Fruit fly (Drosophila melanogaster) whole organism, embryonic: ENCODE results near the gene CG18661.

Source experiments
- Ada2b ChIP-seq: fragments of 200-800 bp; sonication (Bioruptor generic); IDR thresholded peaks from 2 replicates; pipeline ENCODE4 v1.3.6; 2022; ENCODE audit warnings: missing biosample characterization, missing genetic modification characterization
- B-H1 ChIP-seq: fragments of 200-800 bp; sonication (Bioruptor generic); IDR thresholded peaks from 3 replicates; pipeline ENCODE4 v1.3.6; 2022; ENCODE audit warnings: missing biosample characterization, missing genetic modification characterization
- CG13123 ChIP-seq: fragments of 200-800 bp; sonication (Bioruptor generic); optimal IDR thresholded peaks from 2 replicates; lab custom pipeline; 2016; ENCODE audit warnings: missing biosample characterization, missing genetic modification characterization
- CG13894 ChIP-seq: fragments of 200-800 bp; sonication (Bioruptor generic); optimal IDR thresholded peaks from 3 replicates; lab custom pipeline; 2018; ENCODE audit warnings: missing biosample characterization, mild to moderate bottlenecking, missing genetic modification characterization, moderate library complexity
- CG14014 ChIP-seq: fragments of 200-800 bp; sonication (Bioruptor generic); IDR thresholded peaks from 2 replicates; pipeline ENCODE4 v1.3.6; 2022; ENCODE audit warnings: missing biosample characterization, missing genetic modification characterization
- CG17328 ChIP-seq: fragments of 200-800 bp; sonication (Bioruptor generic); IDR thresholded peaks from 2 replicates; pipeline ENCODE4 v1.3.6; 2022; ENCODE audit warnings: missing biosample characterization, missing genetic modification characterization
- CG18599 ChIP-seq: fragments of 200-800 bp; sonication (Bioruptor generic); optimal IDR thresholded peaks from 3 replicates; lab custom pipeline; 2017; ENCODE audit warnings: missing biosample characterization, missing genetic modification characterization, mild to moderate bottlenecking, moderate library complexity, missing genetic modification reagents
- CG2129 ChIP-seq: fragments of 200-800 bp; sonication (Bioruptor generic); IDR thresholded peaks from 2 replicates; pipeline ENCODE4 v1.3.6; 2022; ENCODE audit warnings: missing biosample characterization, missing genetic modification characterization; ENCODE audit not compliant: partially characterized antibody
- CG2199 ChIP-seq: fragments of 200-800 bp; sonication (Bioruptor generic); IDR thresholded peaks from 3 replicates; pipeline ENCODE4 v1.3.6; 2022; ENCODE audit warnings: missing biosample characterization, missing genetic modification characterization
- CG32532 ChIP-seq: fragments of 200-800 bp; sonication (Bioruptor generic); IDR thresholded peaks from 2 replicates; pipeline ENCODE4 v1.3.6; 2022; ENCODE audit warnings: missing biosample characterization, missing genetic modification characterization
- CG34376 ChIP-seq: fragments of 200-800 bp; sonication (Bioruptor generic); optimal IDR thresholded peaks from 2 replicates; lab custom pipeline; 2018; ENCODE audit warnings: missing biosample characterization, mild to moderate bottlenecking, missing genetic modification characterization
- CG3726 ChIP-seq: fragments of 200-800 bp; sonication (Bioruptor generic); IDR thresholded peaks from 3 replicates; pipeline ENCODE4, ENCODE4 v1.3.6; 2022; ENCODE audit warnings: missing biosample characterization, missing genetic modification characterization
- CG4617 ChIP-seq: fragments of 200-800 bp; sonication (Bioruptor generic); optimal IDR thresholded peaks from 3 replicates; lab custom pipeline; 2016; ENCODE audit warnings: missing biosample characterization, missing genetic modification characterization, borderline replicate concordance
- CG7987 ChIP-seq: fragments of 200-800 bp; sonication (Bioruptor generic); optimal IDR thresholded peaks from 2 replicates; lab custom pipeline; 2018; ENCODE audit warnings: missing biosample characterization, mild to moderate bottlenecking, missing genetic modification characterization, moderate library complexity
- CG8281 ChIP-seq: fragments of 200-800 bp; sonication (Bioruptor generic); optimal IDR thresholded peaks from 2 replicates; lab custom pipeline; 2018; ENCODE audit warnings: missing biosample characterization, mild to moderate bottlenecking, missing genetic modification characterization, moderate library complexity
- CG8944 ChIP-seq: fragments of 200-800 bp; sonication (Bioruptor generic); optimal IDR thresholded peaks from 3 replicates; lab custom pipeline; 2016; ENCODE audit warnings: missing biosample characterization, missing genetic modification characterization
- CG9727 ChIP-seq: fragments of 200-800 bp; sonication (Bioruptor generic); optimal IDR thresholded peaks from 3 replicates; lab custom pipeline; 2017; ENCODE audit warnings: missing biosample characterization, mild to moderate bottlenecking, missing genetic modification characterization
- CG9876 ChIP-seq: fragments of 200-800 bp; sonication (Bioruptor generic); optimal IDR thresholded peaks from 2 replicates; lab custom pipeline; 2016; ENCODE audit warnings: missing biosample characterization, missing genetic modification characterization
- CG9932 ChIP-seq: fragments of 200-800 bp; sonication (Bioruptor generic); IDR thresholded peaks from 2 replicates; pipeline ENCODE4 v1.3.6; 2022; ENCODE audit warnings: missing biosample characterization, missing genetic modification characterization
- CTCF ChIP-seq: fragments of 200-800 bp; sonication (Bioruptor generic); optimal IDR thresholded peaks from 2 replicates; lab custom pipeline; 2017; ENCODE audit warnings: missing biosample characterization, mild to moderate bottlenecking, missing genetic modification characterization, moderate library complexity
- D ChIP-seq, 2 experiments: fragments of 200-800 bp in 1 of 2; fragments of >200 bp in 1 of 2; sonication (Bioruptor generic) in 1 of 2; optimal IDR thresholded peaks; 2 replicates in 1 of 2; 3 replicates in 1 of 2; lab custom pipeline; 2017; ENCODE audit warnings: mild to moderate bottlenecking in 1 of 2, missing biosample characterization in 1 of 2, missing genetic modification characterization in 1 of 2, missing genetic modification reagents in 1 of 2
- Dek ChIP-seq: fragments of 200-800 bp; sonication (Bioruptor generic); optimal IDR thresholded peaks from 3 replicates; lab custom pipeline; 2019; ENCODE audit warnings: missing biosample characterization, mild to moderate bottlenecking, missing genetic modification characterization, moderate library complexity
- Doc2 ChIP-seq: fragments of 200-800 bp; sonication (Bioruptor generic); IDR thresholded peaks from 2 replicates; pipeline ENCODE4 v1.3.6; 2022; ENCODE audit warnings: missing biosample characterization, missing genetic modification characterization
- E2f1 ChIP-seq: fragments of 200-800 bp; sonication (Bioruptor generic); IDR thresholded peaks from 2 replicates; pipeline ENCODE4 v1.3.6; 2022; ENCODE audit warnings: missing biosample characterization, missing genetic modification characterization
- H2.0 ChIP-seq: fragments of 200-800 bp; sonication (Bioruptor generic); IDR thresholded peaks from 2 replicates; pipeline ENCODE4 v1.3.6; 2022; ENCODE audit warnings: missing biosample characterization, missing genetic modification characterization
- Hey ChIP-seq: fragments of 200-800 bp; sonication (Bioruptor generic); optimal IDR thresholded peaks from 3 replicates; lab custom pipeline; 2018; ENCODE audit warnings: missing biosample characterization, mild to moderate bottlenecking, missing genetic modification characterization
- Hr39 ChIP-seq: fragments of >200 bp; optimal IDR thresholded peaks from 2 replicates; lab custom pipeline; 2017
- Hr51 ChIP-seq, 2 experiments: fragments of 200-800 bp; sonication (Bioruptor generic); optimal IDR thresholded peaks; 2 replicates in 1 of 2; 3 replicates in 1 of 2; lab custom pipeline; 2016 to 2018; ENCODE audit warnings: missing biosample characterization in 2 of 2, missing genetic modification characterization in 2 of 2, mild to moderate bottlenecking in 1 of 2, moderate library complexity in 1 of 2
- Neu2 ChIP-seq: fragments of 200-800 bp; sonication (Bioruptor generic); optimal IDR thresholded peaks from 3 replicates; lab custom pipeline; 2016; ENCODE audit warnings: missing biosample characterization, missing genetic modification characterization, borderline replicate concordance
- Poxn ChIP-seq: fragments of 200-800 bp; sonication (Bioruptor generic); IDR thresholded peaks from 2 replicates; pipeline ENCODE4 v1.3.6; 2022; ENCODE audit warnings: missing biosample characterization, missing genetic modification characterization
- Side ChIP-seq: fragments of 200-800 bp; sonication (Bioruptor generic); optimal IDR thresholded peaks from 2 replicates; lab custom pipeline; 2016; ENCODE audit warnings: missing biosample characterization, missing genetic modification characterization
- Sox100B ChIP-seq: fragments of 200-800 bp; sonication (Bioruptor generic); optimal IDR thresholded peaks from 3 replicates; lab custom pipeline; 2018; ENCODE audit warnings: missing biosample characterization, mild to moderate bottlenecking, missing genetic modification characterization
- az2 ChIP-seq: fragments of 200-800 bp; sonication (Bioruptor generic); optimal IDR thresholded peaks from 3 replicates; lab custom pipeline; 2016; ENCODE audit warnings: missing biosample characterization, missing genetic modification characterization
- cg ChIP-seq: fragments of 200-800 bp; sonication (Bioruptor generic); optimal IDR thresholded peaks from 3 replicates; lab custom pipeline; 2019; ENCODE audit warnings: missing biosample characterization, mild to moderate bottlenecking, missing genetic modification characterization, moderate library complexity
- ci ChIP-seq: fragments of 200-800 bp; sonication (Bioruptor generic); IDR thresholded peaks from 3 replicates; pipeline ENCODE4 v1.3.6; 2022; ENCODE audit warnings: missing biosample characterization, missing genetic modification characterization
- corto ChIP-seq: fragments of 200-800 bp; sonication (Bioruptor generic); optimal IDR thresholded peaks from 2 replicates; lab custom pipeline; 2016; ENCODE audit warnings: missing biosample characterization, mild to moderate bottlenecking, missing genetic modification characterization, moderate library complexity
- her ChIP-seq: fragments of 200-800 bp; sonication (Bioruptor generic); optimal IDR thresholded peaks from 2 replicates; lab custom pipeline; 2016; ENCODE audit warnings: missing biosample characterization, missing genetic modification characterization
- hth ChIP-seq: fragments of >200 bp; optimal IDR thresholded peaks from 2 replicates; lab custom pipeline; 2017; ENCODE audit warnings: inconsistent platforms
- kni ChIP-seq: fragments of 200-800 bp; sonication (Bioruptor generic); optimal IDR thresholded peaks from 3 replicates; lab custom pipeline; 2017; ENCODE audit warnings: mild to moderate bottlenecking, missing biosample characterization, missing genetic modification reagents, missing genetic modification characterization
- maf-S ChIP-seq: fragments of 200-800 bp; sonication (Bioruptor generic); optimal IDR thresholded peaks from 2 replicates; lab custom pipeline; 2016; ENCODE audit warnings: missing biosample characterization, missing genetic modification characterization
- nau ChIP-seq: fragments of 200-800 bp; sonication (Bioruptor generic); optimal IDR thresholded peaks from 3 replicates; lab custom pipeline; 2017; ENCODE audit warnings: missing biosample characterization, mild to moderate bottlenecking, missing genetic modification characterization, missing genetic modification reagents
- nom ChIP-seq: fragments of 200-800 bp; sonication (Bioruptor generic); optimal IDR thresholded peaks from 2 replicates; lab custom pipeline; 2017; ENCODE audit warnings: missing biosample characterization, missing genetic modification characterization, mild to moderate bottlenecking, moderate library complexity, missing genetic modification reagents
- oc ChIP-seq: fragments of 200-800 bp; sonication (Bioruptor generic); optimal IDR thresholded peaks from 2 replicates; lab custom pipeline; 2018; ENCODE audit warnings: missing biosample characterization, mild to moderate bottlenecking, missing genetic modification characterization, moderate library complexity
- pan ChIP-seq, 4 experiments: fragments of >200 bp in 3 of 4; fragments of 200-800 bp in 1 of 4; sonication (Bioruptor generic) in 1 of 4; optimal IDR thresholded peaks in 3 of 4; IDR thresholded peaks in 1 of 4; 2 replicates each; pipeline versions ENCODE4 v1.3.6 to Lab custom; 2017 to 2022; ENCODE audit warnings: missing biosample characterization in 2 of 4, missing genetic modification characterization in 2 of 4, mixed read lengths in 1 of 4
- psq ChIP-seq: fragments of 200-800 bp; sonication (Bioruptor generic); optimal IDR thresholded peaks from 2 replicates; lab custom pipeline; 2017; ENCODE audit warnings: missing biosample characterization, missing genetic modification characterization
- pum ChIP-seq: fragments of 200-800 bp; sonication (Bioruptor generic); optimal IDR thresholded peaks from 2 replicates; lab custom pipeline; 2016; ENCODE audit warnings: missing biosample characterization, missing genetic modification characterization
- slp2 ChIP-seq: fragments of 200-800 bp; sonication (Bioruptor generic); optimal IDR thresholded peaks from 2 replicates; lab custom pipeline; 2016; ENCODE audit warnings: missing biosample characterization, missing genetic modification characterization
- sug ChIP-seq: fragments of 200-800 bp; optimal IDR thresholded peaks from 2 replicates; lab custom pipeline; 2019; ENCODE audit warnings: missing biosample characterization, mild to moderate bottlenecking, missing genetic modification characterization, moderate library complexity
- tna ChIP-seq: fragments of 200-800 bp; sonication (Bioruptor generic); IDR thresholded peaks from 2 replicates; pipeline ENCODE4 v1.3.6; 2022; ENCODE audit warnings: missing biosample characterization, missing genetic modification characterization; ENCODE audit not compliant: partially characterized antibody
- ttk ChIP-seq: fragments of 200-800 bp; sonication (Bioruptor generic); IDR thresholded peaks from 2 replicates; pipeline ENCODE4 v2.1.2; 2022; ENCODE audit warnings: missing biosample characterization, missing genetic modification characterization
- tup ChIP-seq: fragments of 200-800 bp; sonication (Bioruptor generic); optimal IDR thresholded peaks from 2 replicates; lab custom pipeline; 2016; ENCODE audit warnings: missing biosample characterization, mild to moderate bottlenecking, missing genetic modification characterization, moderate library complexity

CG18661 gene

dm6 chr2L:8989037-8989591 lies 8.3 kb upstream of the CG18661 start, which contains the start of gene rost:
Gene rost, minus strand, starts transcription at chr2L:8989539.
- no peak for TF ChIP-seq CG4617 (GFP tag; lab: Kevin White, UChicago)
- TF ChIP-seq her (GFP tag; lab: Kevin White, UChicago): no peak
- no peak for TF ChIP-seq E2f1 (GFP tag; lab: Robert Waterston, UW)
- TF ChIP-seq hth (lab: Kevin White, UChicago): no peak
- no peak for TF ChIP-seq Hr51 (GFP tag; optimal IDR thresholded peaks at IDR 0.05; lab: Kevin White, UChicago)
- no peak for TF ChIP-seq H2.0
- TF ChIP-seq Dek: no peak
- TF ChIP-seq sug (tag; lab: Kevin White, UChicago): peak; percentile 86
- peak; percentile 22 for TF ChIP-seq cg
- no peak for TF ChIP-seq CG17328
- no peak for TF ChIP-seq Sox100B (GFP tag; lab: Kevin White, UChicago)
- TF ChIP-seq CG3726: no peak
- TF ChIP-seq CG2129 (GFP tag; lab: Robert Waterston, UW): no peak
- no peak for TF ChIP-seq B-H1
- no peak for TF ChIP-seq tna (GFP tag; lab: Robert Waterston, UW)
- no peak for TF ChIP-seq pan (optimal IDR thresholded peaks at IDR 0.05; lab: Kevin White, UChicago)
- no peak for TF ChIP-seq pan (GFP tag; optimal IDR thresholded peaks at IDR 0.05 in 1 of 2, IDR thresholded peaks at IDR 0.05 in 1 of 2)
- no peak for TF ChIP-seq CG9876 (GFP tag; lab: Kevin White, UChicago)
- TF ChIP-seq maf-S (GFP tag; lab: Kevin White, UChicago): no peak
- no peak for TF ChIP-seq kni (GFP tag; lab: Kevin White, UChicago)
- peak; percentile 51 for TF ChIP-seq corto (GFP tag; lab: Kevin White, UChicago)
- no peak for TF ChIP-seq CG8944 (GFP tag; lab: Kevin White, UChicago)
- no peak for TF ChIP-seq oc
- no peak for TF ChIP-seq tup
- TF ChIP-seq Ada2b (GFP tag; lab: Robert Waterston, UW): no peak
- no peak for TF ChIP-seq ci (GFP tag; lab: Robert Waterston, UW)
- TF ChIP-seq CG18599 (GFP tag; lab: Kevin White, UChicago): peak; percentile 49
- 0 out of 3 replicates have a peak, but pooled peaks have one; percentile 22 for TF ChIP-seq CG2199
- TF ChIP-seq Neu2 (GFP tag; lab: Kevin White, UChicago): no peak
- no peak for TF ChIP-seq az2
- TF ChIP-seq CG9932 (GFP tag; lab: Robert Waterston, UW): no peak
- no peak for TF ChIP-seq CG14014 (GFP tag; lab: Robert Waterston, UW)
- TF ChIP-seq Doc2 (GFP tag; lab: Robert Waterston, UW): no peak
- TF ChIP-seq nau: no peak
- TF ChIP-seq Side (GFP tag; lab: Kevin White, UChicago): no peak
- TF ChIP-seq CG34376 (GFP tag; lab: Kevin White, UChicago): peak; percentile 86
- TF ChIP-seq CG13894 (tag; lab: Kevin White, UChicago): peak; percentile 46
- TF ChIP-seq psq (GFP tag; lab: Kevin White, UChicago): no peak
- no peak for TF ChIP-seq ttk (GFP tag; lab: Robert Waterston, UW)
- no peak for TF ChIP-seq D (optimal IDR thresholded peaks at IDR 0.05; lab: Kevin White, UChicago)
- no peak for TF ChIP-seq D (GFP tag; optimal IDR thresholded peaks at IDR 0.05; lab: Kevin White, UChicago)
- no peak for TF ChIP-seq Poxn (GFP tag; lab: Robert Waterston, UW)
- TF ChIP-seq Hey: peak; percentile 82
- TF ChIP-seq CG9727: no peak
- no peak for TF ChIP-seq CG8281 (tag; lab: Kevin White, UChicago)
- TF ChIP-seq CG7987 (GFP tag; lab: Kevin White, UChicago): no peak
- TF ChIP-seq CG13123: no peak
- peak; percentile 57 for TF ChIP-seq nom (GFP tag; lab: Kevin White, UChicago)
- no peak for TF ChIP-seq slp2
- TF ChIP-seq CTCF (GFP tag; lab: Kevin White, UChicago): no peak
- TF ChIP-seq CG32532 (GFP tag; lab: Robert Waterston, UW): no peak
- no peak for TF ChIP-seq Hr39 (lab: Kevin White, UChicago)
- no peak for TF ChIP-seq pum (GFP tag; lab: Kevin White, UChicago)
